Fruit fly (Drosophila melanogaster): Measurements from ENCODE around the gene wapl.

DNA sequence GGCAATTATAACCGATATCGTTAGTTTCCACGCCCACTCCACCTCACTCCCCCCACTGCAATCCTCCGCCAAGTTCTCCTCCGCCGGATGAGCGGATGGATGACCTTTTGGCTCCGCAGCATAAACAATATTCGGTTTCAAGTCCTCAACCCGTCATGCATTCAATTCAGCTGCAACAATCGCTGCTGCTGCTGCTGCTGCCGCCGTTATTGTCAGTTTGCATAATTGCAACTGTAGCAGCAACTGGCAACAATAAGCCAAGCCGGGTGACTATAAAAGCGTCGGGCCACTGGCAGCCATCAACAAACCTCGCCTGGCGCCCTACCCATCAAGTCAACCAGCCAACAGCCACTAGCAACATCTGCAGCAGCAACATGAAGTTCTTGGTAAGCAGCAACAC lies 27.8 kb upstream of the wapl start, which contains the start of gene CG17777:
- TF ChIP-seq CTCF (optimal IDR thresholded peaks at IDR 0.05) (no peak), CG8478 (optimal IDR thresholded peaks at IDR 0.05) (no peak)
